Fruit fly (Drosophila melanogaster): ENCODE measurements around the gene CG31086.

CG31086 gene

DNA sequence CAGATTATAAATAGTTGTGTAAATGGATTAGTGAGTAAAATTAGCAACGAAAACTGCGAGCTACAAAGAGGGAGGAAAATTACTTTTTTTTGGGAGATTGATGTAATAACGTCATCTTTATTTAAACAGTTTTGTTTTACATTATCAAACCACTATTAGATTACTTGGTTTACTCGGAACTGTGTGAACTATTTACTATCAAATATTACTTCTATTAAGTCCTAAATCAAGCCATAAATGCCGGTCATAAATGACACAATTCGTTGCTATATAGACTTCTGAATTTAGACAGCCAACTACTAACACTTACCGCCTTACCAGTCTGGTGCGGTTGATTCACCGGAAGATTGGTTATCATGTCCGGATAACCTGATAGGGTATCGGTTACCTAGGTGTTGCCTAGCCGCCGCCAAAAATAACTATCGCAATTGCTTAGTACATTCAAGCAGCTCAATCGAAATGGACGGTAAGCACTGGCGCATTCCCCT, at the start of gene CG31086 (continued):
- peak; percentile 66 for TF ChIP-seq CG13296 (GFP tag; optimal IDR thresholded peaks at IDR 0.05)
- peak; percentile 62 for TF ChIP-seq CG12071 (GFP tag; optimal IDR thresholded peaks at IDR 0.05)
- no peak for TF ChIP-seq Scr (GFP tag; IDR thresholded peaks at IDR 0.05; ENCODE audit: partially characterized antibody)
- TF ChIP-seq Xbp1 (GFP tag; optimal IDR thresholded peaks at IDR 0.05), result no peak
- no peak for TF ChIP-seq CG18262 (tag; optimal IDR thresholded peaks at IDR 0.05)
- TF ChIP-seq nau (GFP tag; optimal IDR thresholded peaks at IDR 0.05), result no peak
- no peak for TF ChIP-seq az2 (GFP tag; optimal IDR thresholded peaks at IDR 0.05)
- no peak for TF ChIP-seq CG7357 (GFP tag; IDR thresholded peaks at IDR 0.05)
- no peak for TF ChIP-seq CG9817 (tag; optimal IDR thresholded peaks at IDR 0.05)
- peak; percentile 64 for TF ChIP-seq CG13894 (tag; optimal IDR thresholded peaks at IDR 0.05)
- no peak for TF ChIP-seq Pdp1 (GFP tag; optimal IDR thresholded peaks at IDR 0.05)
- peak; percentile 1 for TF ChIP-seq Hey (tag; optimal IDR thresholded peaks at IDR 0.05)
- TF ChIP-seq lab (GFP tag; optimal IDR thresholded peaks at IDR 0.05), result peak; percentile 39
- no peak for TF ChIP-seq CG9932 (GFP tag; IDR thresholded peaks at IDR 0.05)
- TF ChIP-seq Doc3 (GFP tag; IDR thresholded peaks at IDR 0.05; ENCODE audit: partially characterized antibody), result no peak
- TF ChIP-seq Mrtf (GFP tag; IDR thresholded peaks at IDR 0.05), result 0 out of 3 replicates have a peak, but pooled peaks have one; percentile 20
- TF ChIP-seq tap (tag; optimal IDR thresholded peaks at IDR 0.05), result peak; percentile 42
- no peak for TF ChIP-seq usp (GFP tag; optimal IDR thresholded peaks at IDR 0.05)
- peak; percentile 3 for TF ChIP-seq cwo (GFP tag; optimal IDR thresholded peaks at IDR 0.05)
- TF ChIP-seq exex (tag; optimal IDR thresholded peaks at IDR 0.05), result peak; percentile 91
- TF ChIP-seq sens-2 (GFP tag; IDR thresholded peaks at IDR 0.05), result no peak
- TF ChIP-seq CG6765 (GFP tag; optimal IDR thresholded peaks at IDR 0.05), result peak; percentile 19
- no peak for TF ChIP-seq MBD-R2 (GFP tag; IDR thresholded peaks at IDR 0.05)
- TF ChIP-seq grn (GFP tag; optimal IDR thresholded peaks at IDR 0.05), result peak; percentile 84
- TF ChIP-seq CG30020 (tag; optimal IDR thresholded peaks at IDR 0.05), result no peak
- peak; percentile 77 for TF ChIP-seq sug (tag; optimal IDR thresholded peaks at IDR 0.05)
- TF ChIP-seq CG34376 (GFP tag; optimal IDR thresholded peaks at IDR 0.05), result peak; percentile 83
- no peak for TF ChIP-seq cad (GFP tag; optimal IDR thresholded peaks at IDR 0.05)
- TF ChIP-seq GATAe (GFP tag; conservative IDR thresholded peaks at IDR 0.05), result peak; percentile 51
- no peak for TF ChIP-seq Vsx1 (GFP tag; optimal IDR thresholded peaks at IDR 0.05)
- TF ChIP-seq grau (tag; optimal IDR thresholded peaks at IDR 0.05), result no peak
- no peak for TF ChIP-seq mld (GFP tag; IDR thresholded peaks at IDR 0.05; ENCODE audit: partially characterized antibody)
- peak; percentile 38 for TF ChIP-seq CrebB (tag; optimal IDR thresholded peaks at IDR 0.05)
- TF ChIP-seq CG8290 (GFP tag; optimal IDR thresholded peaks at IDR 0.05), result no peak
- peak in 1 of 2 experiments; percentile 42 for TF ChIP-seq CG8290 (tag; optimal IDR thresholded peaks at IDR 0.05)
- TF ChIP-seq D (optimal IDR thresholded peaks at IDR 0.05), result no peak
- no peak for TF ChIP-seq D (GFP tag; optimal IDR thresholded peaks at IDR 0.05)
- no peak for TF ChIP-seq dpn (GFP tag; optimal IDR thresholded peaks at IDR 0.05)
- no peak for TF ChIP-seq dmrt11E (tag; optimal IDR thresholded peaks at IDR 0.05)
- TF ChIP-seq CG14710 (tag; optimal IDR thresholded peaks at IDR 0.05), result no peak
- TF ChIP-seq CG11560 (tag; IDR thresholded peaks at IDR 0.05), result no peak

dm6 chr3R:26137189-26137588, 47.9 kb upstream of the CG31086 start:
- TF ChIP-seq Trl (optimal IDR thresholded peaks at IDR 0.05) (no peak), Trl (GFP tag; optimal IDR thresholded peaks at IDR 0.05) (no peak), CG9817 (tag; optimal IDR thresholded peaks at IDR 0.05) (no peak), grau (tag; optimal IDR thresholded peaks at IDR 0.05) (no peak), CG7963 (GFP tag; IDR thresholded peaks at IDR 0.05; ENCODE audit: partially characterized antibody) (no peak), CG10147 (GFP tag; optimal IDR thresholded peaks at IDR 0.05) (peak; percentile 8), CG30431 (GFP tag; optimal IDR thresholded peaks at IDR 0.05) (no peak), CG13624 (GFP tag; optimal IDR thresholded peaks at IDR 0.05) (peak; percentile 15), ash1 (GFP tag; optimal IDR thresholded peaks at IDR 0.05) (no peak), Myb (GFP tag; optimal IDR thresholded peaks at IDR 0.05) (peak; percentile 94), Oaz (GFP tag; IDR thresholded peaks at IDR 0.05) (no peak), Rfx (GFP tag; IDR thresholded peaks at IDR 0.05) (peak; percentile 29; the same call in 1 of the 2 replicates), caup (GFP tag; optimal IDR thresholded peaks at IDR 0.05; ENCODE audit: severe bottlenecking) (no peak), zen (tag; optimal IDR thresholded peaks at IDR 0.05) (no peak)
